Fruit fly (Drosophila melanogaster): ENCODE measurements around the gene AstA.
A peak's percentile ranks its signal among the peaks of the same experiment; 100 is the strongest.

The AstA gene

DNA sequence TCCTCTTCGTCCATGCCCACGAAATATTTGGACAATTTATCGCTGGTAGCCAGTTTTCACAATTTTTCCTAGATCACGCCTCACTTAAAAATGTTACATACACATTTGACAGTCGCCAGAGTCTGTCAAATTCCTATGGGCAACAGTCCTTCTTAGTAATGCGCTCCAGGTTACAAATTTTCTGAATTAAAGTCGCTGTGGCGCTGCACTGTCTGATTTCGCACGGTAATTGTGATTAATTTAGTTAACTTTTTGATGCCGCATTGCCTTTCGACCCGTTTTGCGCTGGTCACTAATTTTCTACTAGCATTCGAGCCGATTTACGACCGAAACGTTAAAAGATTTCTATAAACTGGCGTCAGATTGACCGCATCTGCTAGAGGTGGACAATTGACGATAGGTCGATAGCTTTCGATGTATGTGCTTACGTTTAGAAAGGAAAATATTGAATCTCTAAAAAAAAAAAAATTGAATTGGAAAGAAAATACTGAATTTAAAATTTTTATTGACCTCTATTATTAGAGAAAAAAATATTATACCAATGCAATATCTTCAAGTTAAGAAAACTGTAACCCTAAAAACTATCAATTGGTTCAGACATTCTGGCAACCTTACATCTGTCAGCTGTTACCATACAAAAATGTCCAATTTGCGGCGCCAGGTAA, 48.9 kb upstream of the AstA start, which contains the start of the genes lili and CG34150 (continued):
- no peak for TF ChIP-seq acj6 (GFP tag; optimal IDR thresholded peaks at IDR 0.05)
- peak; percentile 69 for TF ChIP-seq lz (GFP tag; optimal IDR thresholded peaks at IDR 0.05)
- TF ChIP-seq vri (GFP tag; optimal IDR thresholded peaks at IDR 0.05): no peak
- TF ChIP-seq CG6854 (GFP tag; optimal IDR thresholded peaks at IDR 0.05): peak; percentile 53
- TF ChIP-seq Sox102F (GFP tag; optimal IDR thresholded peaks at IDR 0.05): no peak
- TF ChIP-seq CG11902 (GFP tag; optimal IDR thresholded peaks at IDR 0.05): peak; percentile 28
- no peak for TF ChIP-seq svp (GFP tag)
- no peak for TF ChIP-seq net (GFP tag; optimal IDR thresholded peaks at IDR 0.05)
- TF ChIP-seq dsx (GFP tag; optimal IDR thresholded peaks at IDR 0.05; ENCODE audit: poor library complexity, severe bottlenecking): peak; percentile 45

DNA sequence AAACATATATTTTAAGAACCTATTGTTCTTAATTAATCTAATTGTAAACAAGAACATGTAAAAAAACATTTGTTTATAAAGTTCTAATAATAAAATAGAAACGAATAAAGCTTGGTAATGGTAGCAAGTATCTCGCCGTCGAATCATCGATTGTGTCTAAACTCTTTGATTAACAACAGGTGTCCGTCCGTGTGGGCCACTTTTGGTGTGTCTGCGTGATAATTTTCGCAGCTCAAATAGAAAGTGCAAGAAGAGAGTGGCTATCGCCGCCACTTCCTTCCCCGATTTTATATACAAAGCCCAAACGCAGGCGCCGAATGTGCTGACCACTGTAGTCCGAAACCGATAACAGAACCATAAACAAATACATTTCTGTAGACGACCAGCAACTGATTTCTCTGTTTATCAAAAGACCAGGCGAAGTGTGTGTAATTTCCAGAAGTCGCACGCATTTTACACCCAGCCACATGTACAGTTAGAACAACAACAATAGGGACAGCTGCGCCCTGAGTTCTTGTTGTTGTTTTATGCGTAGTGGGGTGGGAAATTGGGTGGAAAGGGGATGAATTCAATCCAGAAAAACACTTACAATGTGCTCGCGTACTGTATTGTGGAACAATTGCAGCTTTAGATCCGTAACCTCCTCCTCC, 48.2 kb upstream of the AstA start:
- TF ChIP-seq CG6163 (GFP tag; IDR thresholded peaks at IDR 0.05) (0 out of 3 replicates have a peak, but pooled peaks have one; percentile 10), ss (GFP tag; optimal IDR thresholded peaks at IDR 0.05) (no peak), CG15336 (GFP tag; IDR thresholded peaks at IDR 0.05) (no peak), CG6808 (GFP tag; optimal IDR thresholded peaks at IDR 0.05) (no peak), Eip78C (GFP tag) (peak; percentile 49), fkh (GFP tag; optimal IDR thresholded peaks at IDR 0.05) (peak; percentile 55)

dm6 chr3R:24812394-24812793, 47.5 kb upstream of the AstA start:
- TF ChIP-seq Met (GFP tag; optimal IDR thresholded peaks at IDR 0.05) (no peak), topi (GFP tag; optimal IDR thresholded peaks at IDR 0.05) (no peak), CG11762 (GFP tag; optimal IDR thresholded peaks at IDR 0.05; ENCODE audit: insufficient read depth) (no peak)

dm6 chr3R:24810844-24811625, 46.2 kb upstream of the AstA start:
- peak; percentile 94 for TF ChIP-seq Sox14 (GFP tag; optimal IDR thresholded peaks at IDR 0.05)
- TF ChIP-seq Gug (GFP tag; IDR thresholded peaks at IDR 0.05): peak; percentile 95
- TF ChIP-seq achi (GFP tag; optimal IDR thresholded peaks at IDR 0.05): peak; percentile 87
- peak; percentile 65 for TF ChIP-seq CG8319 (GFP tag; optimal IDR thresholded peaks at IDR 0.05)
- peak; percentile 88 for TF ChIP-seq Hr39 (GFP tag; optimal IDR thresholded peaks at IDR 0.05)
- TF ChIP-seq lz (GFP tag; optimal IDR thresholded peaks at IDR 0.05): peak; percentile 87
- TF ChIP-seq CG6808 (GFP tag; optimal IDR thresholded peaks at IDR 0.05): no peak
- TF ChIP-seq fd59A (GFP tag; optimal IDR thresholded peaks at IDR 0.05): peak; percentile 80
- TF ChIP-seq dac (GFP tag; optimal IDR thresholded peaks at IDR 0.05): peak; percentile 84
- no peak for TF ChIP-seq CG9139 (GFP tag; optimal IDR thresholded peaks at IDR 0.05)
- TF ChIP-seq Eip75B (GFP tag; optimal IDR thresholded peaks at IDR 0.05): peak; percentile 92
- TF ChIP-seq Met (GFP tag; optimal IDR thresholded peaks at IDR 0.05): no peak
- peak; percentile 96 for TF ChIP-seq CG32006 (GFP tag; optimal IDR thresholded peaks at IDR 0.05)
- TF ChIP-seq esn (GFP tag; optimal IDR thresholded peaks at IDR 0.05): peak; percentile 90
- peak; percentile 97 for TF ChIP-seq Eip78C (GFP tag)
- TF ChIP-seq Ets96B (tag; optimal IDR thresholded peaks at IDR 0.05): peak; percentile 99
- TF ChIP-seq CG10669 (GFP tag; optimal IDR thresholded peaks at IDR 0.05): no peak
- TF ChIP-seq CG6163 (GFP tag; IDR thresholded peaks at IDR 0.05): peak; percentile 96
- TF ChIP-seq CG1621 (tag; optimal IDR thresholded peaks at IDR 0.05): peak; percentile 92
- no peak for TF ChIP-seq Blimp-1 (GFP tag; optimal IDR thresholded peaks at IDR 0.05)
- no peak for TF ChIP-seq Eip93F (GFP tag; optimal IDR thresholded peaks at IDR 0.05)
- no peak for TF ChIP-seq cyc (GFP tag; optimal IDR thresholded peaks at IDR 0.05)
- peak; percentile 85 for TF ChIP-seq CG6276 (GFP tag; optimal IDR thresholded peaks at IDR 0.05)
- TF ChIP-seq CG8119 (GFP tag; IDR thresholded peaks at IDR 0.05): peak; percentile 92
- TF ChIP-seq CG4318 (GFP tag; optimal IDR thresholded peaks at IDR 0.05): no peak
- TF ChIP-seq acj6 (GFP tag; optimal IDR thresholded peaks at IDR 0.05): peak; percentile 89
- TF ChIP-seq CG11902 (GFP tag; optimal IDR thresholded peaks at IDR 0.05): peak; percentile 53
- TF ChIP-seq Smox (GFP tag; optimal IDR thresholded peaks at IDR 0.05): no peak
- peak; percentile 82 for TF ChIP-seq CG34406 (GFP tag; optimal IDR thresholded peaks at IDR 0.05)
- peak; percentile 30 for TF ChIP-seq Hr38 (GFP tag; optimal IDR thresholded peaks at IDR 0.05)
- peak; percentile 93 for TF ChIP-seq Hr4 (GFP tag; optimal IDR thresholded peaks at IDR 0.05)
